Fruit fly (Drosophila melanogaster) whole organism: ENCODE results near the gene Sym.
A peak's percentile ranks its signal among the peaks of the same experiment; 100 is the strongest.

Experiments used
- CG8478 ChIP-seq: fragments of >200 bp; optimal IDR thresholded peaks from 2 replicates; lab custom pipeline; 2018; ENCODE audit warnings: inconsistent platforms
- Dll ChIP-seq: fragments of >200 bp; optimal IDR thresholded peaks from 2 replicates; lab custom pipeline; 2017
- EcR ChIP-seq, 2 experiments: fragments of >200 bp; optimal IDR thresholded peaks; 2 replicates each; lab custom pipeline; 2017; ENCODE audit warnings: missing biosample characterization in 2 of 2, missing genetic modification characterization in 2 of 2, missing genetic modification reagents in 2 of 2
- pan ChIP-seq: fragments of >200 bp; optimal IDR thresholded peaks from 2 replicates; lab custom pipeline; 2017
- psq ChIP-seq: fragments of >200 bp; optimal IDR thresholded peaks from 2 replicates; lab custom pipeline; 2017
- usp ChIP-seq: fragments of >200 bp; optimal IDR thresholded peaks from 2 replicates; lab custom pipeline; 2017; ENCODE audit warnings: missing biosample characterization, missing genetic modification characterization, mixed read lengths

The Sym gene

dm6 chr3R:5754594-5754993 is 12.3 kb upstream of the Sym start, which contains the start of gene Dcps:
TSS of gene Dcps (minus strand) at chr3R:5754774.
- TF ChIP-seq usp: no peak
- no peak for TF ChIP-seq CG8478 (lab: Kevin White, UChicago)
- no peak for TF ChIP-seq psq (lab: Kevin White, UChicago)
- no peak for TF ChIP-seq pan
- TF ChIP-seq EcR (GFP tag; optimal IDR thresholded peaks at IDR 0.05; lab: Kevin White, UChicago): no peak
- no peak for TF ChIP-seq Dll (lab: Kevin White, UChicago)

DNA sequence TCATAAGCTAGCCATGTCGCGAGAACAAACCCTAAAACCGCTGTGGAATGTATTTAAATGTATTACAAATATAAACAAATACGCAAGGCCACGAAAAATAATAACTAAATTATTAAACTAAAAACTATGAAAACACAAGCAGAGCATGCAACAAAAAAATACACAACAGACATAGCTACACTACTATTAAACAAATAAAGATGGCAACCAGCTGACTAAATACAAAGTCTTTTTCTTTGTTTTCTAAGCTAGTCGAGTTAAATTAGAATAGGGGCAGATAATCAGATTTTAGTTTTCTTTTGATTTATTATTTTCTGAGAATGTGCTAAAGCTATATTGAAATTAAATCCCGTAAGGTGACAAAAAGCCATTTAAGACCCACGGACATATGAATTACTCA is 4.4 kb upstream of the Sym start:
- no peak for TF ChIP-seq CG8478 (lab: Kevin White, UChicago)
- no peak for TF ChIP-seq usp
- TF ChIP-seq pan: no peak
- TF ChIP-seq Dll (lab: Kevin White, UChicago): no peak

DNA sequence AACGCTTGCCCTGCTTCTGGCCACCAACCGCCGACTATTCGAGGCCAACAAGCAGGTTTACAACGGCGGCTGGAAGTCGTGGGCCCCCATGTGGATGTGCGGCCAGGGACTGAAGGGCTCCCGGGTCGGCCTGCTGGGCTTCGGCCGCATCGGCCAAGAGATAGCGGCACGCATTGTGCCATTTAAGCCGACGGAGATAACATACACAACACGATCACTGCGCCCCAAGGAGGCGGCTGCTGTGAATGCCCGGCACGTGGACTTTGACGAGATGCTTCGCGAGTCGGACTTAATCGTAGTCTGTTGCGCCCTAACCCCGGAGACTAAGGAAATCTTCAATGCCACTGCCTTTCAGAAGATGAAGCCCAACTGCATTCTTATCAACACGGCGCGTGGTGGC is 5.0 kb downstream of the Sym start:
- TF ChIP-seq CG8478 (lab: Kevin White, UChicago): no peak
- no peak for TF ChIP-seq Dll (lab: Kevin White, UChicago)
- TF ChIP-seq usp: no peak
- TF ChIP-seq pan: peak; percentile 3
- TF ChIP-seq psq (lab: Kevin White, UChicago): no peak

- TF ChIP-seq usp (no peak), CG8478 (lab: Kevin White, UChicago) (no peak), EcR (GFP tag; optimal IDR thresholded peaks at IDR 0.05; lab: Kevin White, UChicago) (no peak), Dll (lab: Kevin White, UChicago) (no peak), pan (peak; percentile 90), psq (lab: Kevin White, UChicago) (no peak)
Observed at dm6 chr3R:5736305-5736869, 5.9 kb downstream of the Sym start, which contains the start of the genes CG2100 and CG1236. TSS of gene CG2100 (minus strand) at chr3R:5736355. TSS of gene CG1236 (plus strand) at chr3R:5736748.

DNA sequence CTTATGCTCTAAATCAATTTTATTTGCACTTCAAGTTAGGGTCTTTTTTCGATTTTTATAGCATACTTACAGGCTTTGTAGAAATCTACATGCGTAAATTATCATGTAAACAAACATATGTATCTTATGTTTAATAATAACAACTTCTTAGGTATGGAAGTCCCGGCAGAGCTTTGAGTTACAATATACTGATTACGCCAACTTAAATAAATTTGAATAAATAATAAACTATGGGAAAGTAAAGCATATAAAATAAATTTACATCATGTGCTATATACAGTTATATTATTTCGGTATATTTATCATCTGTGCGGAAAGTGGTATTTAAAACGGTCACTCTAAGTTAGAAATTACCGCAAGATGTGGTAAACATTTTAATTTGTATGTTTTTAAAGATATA is 9.1 kb downstream of the Sym start, which contains the start of gene CG1239:
Gene CG1239, plus strand, starts transcription at position 333 of the 400 bp plus-strand sequence.
- TF ChIP-seq psq (lab: Kevin White, UChicago) (no peak), EcR (GFP tag; optimal IDR thresholded peaks at IDR 0.05; lab: Kevin White, UChicago) (no peak), pan (no peak), CG8478 (lab: Kevin White, UChicago) (no peak), usp (no peak), Dll (lab: Kevin White, UChicago) (no peak)

dm6 chr3R:5727724-5728365 is 14.4 kb downstream of the Sym start:
- TF ChIP-seq pan: no peak
- no peak for TF ChIP-seq EcR (GFP tag; optimal IDR thresholded peaks at IDR 0.05; lab: Kevin White, UChicago)
- no peak for TF ChIP-seq usp
- TF ChIP-seq CG8478 (lab: Kevin White, UChicago): no peak
- TF ChIP-seq Dll (lab: Kevin White, UChicago): no peak
- no peak for TF ChIP-seq psq (lab: Kevin White, UChicago)

- no peak for TF ChIP-seq pan
- TF ChIP-seq usp: no peak
- TF ChIP-seq CG8478 (lab: Kevin White, UChicago): no peak
- no peak for TF ChIP-seq EcR (GFP tag; optimal IDR thresholded peaks at IDR 0.05; lab: Kevin White, UChicago)
- no peak for TF ChIP-seq psq (lab: Kevin White, UChicago)
- TF ChIP-seq Dll (lab: Kevin White, UChicago): no peak
Observed at dm6 chr3R:5723122-5723521, 19.2 kb downstream of the Sym start.

dm6 chr3R:5716755-5717309 is 25.4 kb downstream of the Sym start, which contains the start of gene cas:
TSS of gene cas (minus strand) at chr3R:5716805.
- TF ChIP-seq Dll (lab: Kevin White, UChicago) (no peak), EcR (GFP tag; optimal IDR thresholded peaks at IDR 0.05; lab: Kevin White, UChicago) (no peak), CG8478 (lab: Kevin White, UChicago) (no peak), pan (no peak), usp (no peak), psq (lab: Kevin White, UChicago) (no peak)

dm6 chr3R:5705469-5706067 is 36.7 kb downstream of the Sym start:
- TF ChIP-seq Dll (lab: Kevin White, UChicago) (no peak), pan (no peak), usp (no peak), CG8478 (lab: Kevin White, UChicago) (no peak)

DNA sequence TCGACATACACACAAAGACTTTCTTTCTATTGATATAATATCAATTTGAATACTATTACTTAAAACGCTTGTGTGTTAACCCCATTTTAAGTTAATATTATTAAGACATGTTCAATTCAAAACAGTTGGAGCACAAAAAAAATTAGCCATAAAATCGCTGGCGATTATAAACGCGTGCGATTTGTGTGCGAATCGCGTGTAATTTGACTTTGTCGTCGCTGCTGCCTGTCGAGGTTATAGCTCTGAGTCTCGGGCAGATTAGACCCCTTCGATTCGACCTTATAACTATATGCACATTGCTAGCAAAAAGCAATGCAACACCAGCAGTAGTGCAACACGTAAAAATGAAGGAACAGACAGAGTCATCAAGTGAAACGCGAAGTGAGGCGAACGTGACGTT is 37.3 kb downstream of the Sym start:
- no peak for TF ChIP-seq psq (lab: Kevin White, UChicago)

DNA sequence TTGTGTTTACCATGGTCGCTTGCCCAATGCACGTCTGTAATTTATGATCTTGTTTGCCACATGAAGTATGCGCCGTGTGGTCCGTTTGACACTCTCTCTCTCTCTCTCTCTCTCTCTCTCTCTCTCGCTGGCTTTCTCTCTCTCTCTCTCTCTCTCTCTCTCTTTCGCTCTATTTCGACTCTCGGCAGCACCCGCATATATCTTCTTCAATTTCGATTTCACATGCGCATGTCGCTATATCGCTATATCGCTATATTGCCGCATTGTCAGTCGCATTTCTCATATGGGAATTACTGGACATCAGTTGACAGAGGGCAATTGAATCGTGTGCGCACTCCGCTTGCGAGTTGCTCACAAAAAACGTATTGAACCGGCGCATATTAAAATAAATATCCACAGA is 41.2 kb downstream of the Sym start:
- no peak for TF ChIP-seq CG8478 (lab: Kevin White, UChicago)
- TF ChIP-seq pan: no peak
- peak; percentile 74 for TF ChIP-seq Dll (lab: Kevin White, UChicago)

dm6 chr3R:5696384-5696783 is 45.9 kb downstream of the Sym start:
- TF ChIP-seq psq (lab: Kevin White, UChicago) (no peak), Dll (lab: Kevin White, UChicago) (no peak), pan (no peak), CG8478 (lab: Kevin White, UChicago) (no peak), usp (no peak)
